Worm (Caenorhabditis elegans): ENCODE measurements around the gene slc-28.2.

Gene slc-28.2

DNA sequence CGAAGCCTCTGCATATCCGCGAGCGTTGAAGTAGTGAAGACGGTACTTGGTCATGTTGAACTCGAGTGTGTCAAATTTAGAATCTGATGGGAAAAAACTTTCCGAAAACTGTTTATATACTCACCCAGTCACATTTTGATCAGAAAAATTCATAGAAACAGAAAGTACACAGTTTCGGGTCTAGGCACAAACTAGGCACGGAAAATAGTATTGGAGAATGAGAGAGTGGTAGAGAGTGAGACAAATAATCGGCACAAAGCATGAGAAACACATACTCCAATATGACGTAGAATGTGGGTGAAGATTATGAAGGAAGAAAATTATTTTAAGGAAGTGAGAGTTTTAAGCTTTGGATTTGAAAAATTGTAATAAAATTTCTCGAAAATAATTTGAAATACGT lies 8.4 kb downstream of the slc-28.2 start, which contains the start of gene gst-33:
Gene gst-33, minus strand, starts transcription at position 127 of the 400 bp plus-strand sequence.
- no peak for TF ChIP-seq nhr-2 (tag; optimal IDR thresholded peaks at IDR 0.05)
- TF ChIP-seq unc-39 (tag; optimal IDR thresholded peaks at IDR 0.05): no peak
- TF ChIP-seq elt-3 (tag; optimal IDR thresholded peaks at IDR 0.05): no peak
- TF ChIP-seq nhr-12 (tag; optimal IDR thresholded peaks at IDR 0.05): no peak
- no peak for TF ChIP-seq sem-2 (GFP tag; optimal IDR thresholded peaks at IDR 0.05)
- no peak for TF ChIP-seq mab-5 (tag; optimal IDR thresholded peaks at IDR 0.05)
- no peak for TF ChIP-seq sptf-1 (tag; optimal IDR thresholded peaks at IDR 0.05)
- no peak for TF ChIP-seq ztf-11 (tag; optimal IDR thresholded peaks at IDR 0.05)
- no peak for TF ChIP-seq hlh-1 (tag; optimal IDR thresholded peaks at IDR 0.05)
- no peak for TF ChIP-seq nhr-76 (tag; optimal IDR thresholded peaks at IDR 0.05)
- no peak for TF ChIP-seq elt-1 (tag; optimal IDR thresholded peaks at IDR 0.05; ENCODE audit: borderline replicate concordance, insufficient read depth)
- TF ChIP-seq ham-2 (GFP tag; optimal IDR thresholded peaks at IDR 0.05): no peak
- TF ChIP-seq M03D4.4 (tag; optimal IDR thresholded peaks at IDR 0.05): no peak
- TF ChIP-seq bed-3 (GFP tag; optimal IDR thresholded peaks at IDR 0.05): no peak
- no peak for TF ChIP-seq flh-1 (GFP tag; optimal IDR thresholded peaks at IDR 0.05)
- no peak for TF ChIP-seq ceh-43 (GFP tag; optimal IDR thresholded peaks at IDR 0.05)

ce11 chrV:3470782-3471181 lies 10.8 kb downstream of the slc-28.2 start, which contains the start of gene srbc-29:
srbc-29 (minus strand) TSS chrV:3470882.
- TF ChIP-seq mls-2 (tag; optimal IDR thresholded peaks at IDR 0.05) (no peak), sem-2 (GFP tag; optimal IDR thresholded peaks at IDR 0.05) (no peak)

DNA sequence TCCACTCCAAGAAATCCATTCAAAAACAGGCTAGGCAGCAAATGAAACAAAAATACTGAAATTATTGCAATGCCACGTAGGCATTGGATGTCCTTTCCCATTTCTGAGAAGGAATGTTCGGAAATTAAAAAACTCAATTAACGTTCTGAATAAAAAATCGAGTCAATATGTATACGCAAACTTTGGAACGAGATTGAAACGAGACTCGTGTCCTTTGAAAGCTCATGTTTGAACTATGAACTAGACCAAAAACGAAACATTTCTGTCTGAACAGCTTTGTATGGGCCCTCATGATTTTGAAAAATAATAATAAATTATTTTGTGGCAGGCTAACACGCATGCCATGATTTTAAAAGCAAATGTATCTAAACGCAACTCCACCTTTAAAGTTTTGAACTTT lies 15.0 kb downstream of the slc-28.2 start, which contains the start of gene oac-2:
Gene oac-2, minus strand, starts transcription at position 101 of the 400 bp plus-strand sequence.
- TF ChIP-seq snpc-4 (tag; optimal IDR thresholded peaks at IDR 0.05) (no peak), sptf-1 (tag; optimal IDR thresholded peaks at IDR 0.05) (no peak), nhr-76 (tag; optimal IDR thresholded peaks at IDR 0.05) (no peak), elt-3 (tag; optimal IDR thresholded peaks at IDR 0.05) (no peak), unc-62 (GFP tag; optimal IDR thresholded peaks at IDR 0.05) (no peak), tbx-8 (GFP tag; optimal IDR thresholded peaks at IDR 0.05) (no peak), mls-2 (tag; optimal IDR thresholded peaks at IDR 0.05) (no peak), nhr-2 (tag; optimal IDR thresholded peaks at IDR 0.05) (no peak), lin-32 (GFP tag; optimal IDR thresholded peaks at IDR 0.05) (no peak), ham-2 (GFP tag; optimal IDR thresholded peaks at IDR 0.05) (no peak), drap-1 (GFP tag; optimal IDR thresholded peaks at IDR 0.05) (no peak), lsy-2 (tag; optimal IDR thresholded peaks at IDR 0.05) (no peak), ceh-43 (GFP tag; optimal IDR thresholded peaks at IDR 0.05) (no peak), nhr-237 (tag; optimal IDR thresholded peaks at IDR 0.05) (no peak), hlh-1 (tag; optimal IDR thresholded peaks at IDR 0.05) (no peak), flh-1 (GFP tag; optimal IDR thresholded peaks at IDR 0.05) (no peak)

DNA sequence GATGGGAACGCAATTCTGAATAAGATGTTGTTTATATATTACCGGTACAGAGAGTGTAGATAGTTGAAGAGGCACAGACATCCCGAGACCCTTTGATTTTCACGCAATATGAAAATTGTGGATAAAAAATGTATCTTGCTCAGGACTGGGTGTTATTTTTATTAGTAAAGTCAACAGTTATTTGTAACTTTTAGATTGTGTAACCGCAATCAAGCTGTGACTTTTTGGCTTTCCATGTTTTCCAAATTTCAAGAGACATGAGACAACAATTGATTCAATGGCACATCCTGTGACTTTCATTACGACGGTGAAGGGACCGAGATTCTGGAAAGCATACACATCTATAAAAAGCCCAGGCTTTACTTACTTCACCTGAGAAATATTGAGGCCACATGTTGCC lies 16.2 kb downstream of the slc-28.2 start:
- no peak for TF ChIP-seq lsy-2 (tag; optimal IDR thresholded peaks at IDR 0.05)
- no peak for TF ChIP-seq ceh-39 (tag; optimal IDR thresholded peaks at IDR 0.05)
- no peak for TF ChIP-seq unc-62 (GFP tag; optimal IDR thresholded peaks at IDR 0.05)
- no peak for TF ChIP-seq cnd-1 (tag; optimal IDR thresholded peaks at IDR 0.05)

DNA sequence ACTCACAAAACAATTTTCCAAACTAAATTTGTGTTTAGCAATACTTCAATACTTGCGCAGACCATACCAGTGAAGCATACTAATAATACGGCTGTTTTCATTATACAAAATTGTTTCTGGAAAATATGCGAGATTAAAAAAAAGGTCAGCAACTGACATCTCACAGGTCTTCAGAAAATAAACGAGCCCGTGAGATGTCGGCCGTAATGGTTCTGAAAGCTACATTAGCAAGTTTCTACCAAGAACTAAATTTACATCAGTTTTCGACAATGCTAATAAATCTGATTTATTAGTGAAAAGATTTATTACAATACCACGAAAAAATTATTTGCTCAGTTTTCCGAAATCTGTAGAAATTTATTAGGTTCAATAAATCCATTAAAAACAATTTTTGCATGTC lies 17.5 kb downstream of the slc-28.2 start, which contains the start of gene srbc-31:
Gene srbc-31, minus strand, starts transcription at position 101 of the 400 bp plus-strand sequence.
- TF ChIP-seq mls-2 (tag; optimal IDR thresholded peaks at IDR 0.05) (no peak), ham-2 (GFP tag; optimal IDR thresholded peaks at IDR 0.05) (no peak), pha-4 (tag; optimal IDR thresholded peaks at IDR 0.05) (no peak), drap-1 (GFP tag; optimal IDR thresholded peaks at IDR 0.05) (no peak), sptf-1 (tag; optimal IDR thresholded peaks at IDR 0.05) (no peak), sem-2 (GFP tag; optimal IDR thresholded peaks at IDR 0.05) (no peak)

- TF ChIP-seq mep-1 (tag; optimal IDR thresholded peaks at IDR 0.05) (no peak), lin-32 (GFP tag; optimal IDR thresholded peaks at IDR 0.05) (no peak), sem-2 (GFP tag; optimal IDR thresholded peaks at IDR 0.05) (no peak), bed-3 (GFP tag; optimal IDR thresholded peaks at IDR 0.05) (no peak), flh-1 (GFP tag; optimal IDR thresholded peaks at IDR 0.05) (no peak)
Observed at ce11 chrV:3480346-3480745, 20.3 kb downstream of the slc-28.2 start, which contains the start of gene srbc-30. srbc-30 (minus strand) TSS chrV:3480446.

All from whole organism, mixed stage, embryonic.